Worm (Caenorhabditis elegans) whole organism, midembryonic: ENCODE results near the gene F31D5.2.
A peak's percentile ranks its signal among the peaks of the same experiment; 100 is the strongest.

Source experiments
- T22C8.4 ChIP-seq: fragments of 200-800 bp; sonication (Bioruptor generic); IDR thresholded peaks from 2 replicates; pipeline ENCODE4 v1.3.6; 2022; ENCODE audit warnings: missing genetic modification characterization, missing compliant biosample characterization
- flt-1 ChIP-seq: fragments of 200-800 bp; sonication (Bioruptor generic); IDR thresholded peaks from 2 replicates; pipeline ENCODE4 v1.3.6; 2022; ENCODE audit warnings: missing genetic modification characterization, missing compliant biosample characterization
- klf-2 ChIP-seq: fragments of 200-800 bp; sonication (Bioruptor generic); conservative IDR thresholded peaks from 2 replicates; pipeline ENCODE4 v1.3.6; 2022; ENCODE audit warnings: missing genetic modification reagents, missing genetic modification characterization, missing compliant biosample characterization
- med-1 ChIP-seq: sonication (generic microtip); optimal IDR thresholded peaks from 2 replicates; lab custom pipeline; 2017; ENCODE audit warnings: missing genetic modification characterization, mild to moderate bottlenecking, missing compliant biosample characterization, antibody characterized with exemption, missing genetic modification reagents; ENCODE audit not compliant: insufficient read depth
- tab-1 ChIP-seq: fragments of 200-800 bp; sonication (Bioruptor generic); IDR thresholded peaks from 2 replicates; pipeline ENCODE4 v1.3.6; 2022; ENCODE audit warnings: missing genetic modification characterization, missing compliant biosample characterization
- ztf-23 ChIP-seq: fragments of 200-800 bp; sonication (Bioruptor generic); IDR thresholded peaks from 2 replicates; pipeline ENCODE4 v1.3.6; 2022; ENCODE audit warnings: missing genetic modification reagents, missing genetic modification characterization, missing compliant biosample characterization
- ztf-29 ChIP-seq: fragments of 200-800 bp; sonication (Bioruptor generic); IDR thresholded peaks from 2 replicates; pipeline ENCODE4 v1.3.6; 2022; ENCODE audit warnings: missing genetic modification reagents, missing genetic modification characterization, missing compliant biosample characterization

DNA sequence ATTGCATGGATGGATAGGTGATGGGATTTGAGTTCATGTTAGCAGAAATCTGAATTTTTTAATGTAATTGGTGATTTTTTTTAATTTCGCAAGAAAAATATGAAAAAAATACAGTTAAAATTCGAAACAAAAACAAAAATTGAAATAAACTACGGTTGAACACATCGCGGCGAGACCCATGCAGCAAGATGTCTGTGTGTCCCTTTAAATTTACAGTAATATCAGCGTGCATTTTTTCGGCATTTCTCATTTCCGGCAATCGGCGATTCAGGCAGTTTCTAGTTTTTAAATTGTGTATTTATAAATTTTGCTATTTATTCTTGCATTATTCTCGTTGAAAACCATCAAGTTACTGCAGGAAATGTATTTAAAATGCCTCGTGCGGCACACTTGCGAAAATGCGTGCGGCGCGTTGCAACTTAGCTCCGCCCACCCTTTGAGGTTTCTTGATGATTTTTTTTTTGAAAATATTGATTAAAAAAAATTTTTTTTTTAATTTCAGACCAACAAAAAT, 22.3 kb downstream of the F31D5.2 start, which contains the start of the genes fbxc-44 and C16A11.2:
- peak; percentile 91 for TF ChIP-seq med-1 (GFP tag; lab: Kevin White, UChicago)
- peak; percentile 88 for TF ChIP-seq flt-1 (GFP tag; lab: Robert Waterston, UW)
- peak; percentile 85 for TF ChIP-seq tab-1 (GFP tag; lab: Robert Waterston, UW)
- TF ChIP-seq ztf-29 (GFP tag; lab: Robert Waterston, UW), result peak; percentile 80
- TF ChIP-seq T22C8.4 (GFP tag; lab: Robert Waterston, UW), result peak; percentile 82
- TF ChIP-seq klf-2 (GFP tag; lab: Robert Waterston, UW), result peak; percentile 85
- TF ChIP-seq ztf-23 (GFP tag; lab: Robert Waterston, UW), result peak; percentile 83
